Fruit fly (Drosophila melanogaster) whole organism, embryonic: ENCODE measurements around the gene CG7879.

Experiments
- ATbp ChIP-seq: fragments of 200-800 bp; sonication (Bioruptor generic); optimal IDR thresholded peaks from 2 replicates; lab custom pipeline; 2017; ENCODE audit warnings: missing biosample characterization, mild to moderate bottlenecking, missing genetic modification characterization, missing genetic modification reagents
- Atf3 ChIP-seq: fragments of 200-800 bp; sonication (Bioruptor generic); optimal IDR thresholded peaks from 3 replicates; lab custom pipeline; 2016; ENCODE audit warnings: missing biosample characterization, missing genetic modification characterization
- B-H2 ChIP-seq: fragments of 200-800 bp; sonication (Bioruptor generic); optimal IDR thresholded peaks from 2 replicates; lab custom pipeline; 2018; ENCODE audit warnings: missing biosample characterization, mild to moderate bottlenecking, missing genetic modification characterization
- CG10274 ChIP-seq: fragments of 200-800 bp; sonication (Bioruptor generic); optimal IDR thresholded peaks from 3 replicates; lab custom pipeline; 2017; ENCODE audit warnings: missing biosample characterization, mild to moderate bottlenecking, missing genetic modification characterization
- CG12219 ChIP-seq: fragments of 200-800 bp; sonication (Bioruptor generic); optimal IDR thresholded peaks from 3 replicates; lab custom pipeline; 2018; ENCODE audit warnings: missing biosample characterization, mild to moderate bottlenecking, missing genetic modification characterization
- CG12659 ChIP-seq: fragments of 200-800 bp; sonication (Bioruptor generic); optimal IDR thresholded peaks from 3 replicates; lab custom pipeline; 2017; ENCODE audit warnings: mild to moderate bottlenecking, missing biosample characterization, missing genetic modification reagents, missing genetic modification characterization
- CG12942 ChIP-seq: fragments of 200-800 bp; sonication (Bioruptor generic); optimal IDR thresholded peaks from 3 replicates; lab custom pipeline; 2016; ENCODE audit warnings: missing biosample characterization, missing genetic modification characterization
- CG14710 ChIP-seq: fragments of 200-800 bp; sonication (Bioruptor generic); optimal IDR thresholded peaks from 3 replicates; lab custom pipeline; 2019; ENCODE audit warnings: missing biosample characterization, mild to moderate bottlenecking, missing genetic modification characterization, moderate library complexity
- CG17186 ChIP-seq: fragments of 200-800 bp; sonication (Bioruptor generic); optimal IDR thresholded peaks from 3 replicates; lab custom pipeline; 2017; ENCODE audit warnings: missing biosample characterization, missing genetic modification reagents, missing genetic modification characterization
- CG17568 ChIP-seq: fragments of 200-800 bp; sonication (Bioruptor generic); optimal IDR thresholded peaks from 2 replicates; lab custom pipeline; 2018; ENCODE audit warnings: missing biosample characterization, mild to moderate bottlenecking, missing genetic modification characterization, moderate library complexity
- CG2889 ChIP-seq: fragments of 200-800 bp; sonication (Bioruptor generic); IDR thresholded peaks from 3 replicates; pipeline ENCODE4 v1.3.6; 2022; ENCODE audit warnings: missing biosample characterization, missing genetic modification characterization
- CG31224 ChIP-seq: fragments of 200-800 bp; sonication (Bioruptor generic); IDR thresholded peaks from 2 replicates; pipeline ENCODE4 v1.3.6; 2022; ENCODE audit warnings: missing biosample characterization, missing genetic modification characterization
- CG32772 ChIP-seq: fragments of 200-800 bp; sonication (Bioruptor generic); IDR thresholded peaks from 2 replicates; pipeline ENCODE4 v1.3.6; 2022; ENCODE audit warnings: missing biosample characterization, missing genetic modification characterization
- CG4328 ChIP-seq: fragments of 200-800 bp; sonication (Bioruptor generic); optimal IDR thresholded peaks from 3 replicates; lab custom pipeline; 2017; ENCODE audit warnings: missing biosample characterization, missing genetic modification reagents, missing genetic modification characterization
- CG4820 ChIP-seq: fragments of 200-800 bp; sonication (Bioruptor generic); optimal IDR thresholded peaks from 3 replicates; lab custom pipeline; 2016; ENCODE audit warnings: missing biosample characterization, missing genetic modification characterization
- CG6765 ChIP-seq: fragments of 200-800 bp; sonication (Bioruptor generic); optimal IDR thresholded peaks from 3 replicates; lab custom pipeline; 2017; ENCODE audit warnings: missing biosample characterization, mild to moderate bottlenecking, missing genetic modification characterization
- CG7357 ChIP-seq: fragments of 200-800 bp; sonication (Bioruptor generic); IDR thresholded peaks from 3 replicates; pipeline ENCODE4 v1.3.6; 2022; ENCODE audit warnings: missing biosample characterization, missing genetic modification characterization
- CG8290 ChIP-seq, 3 experiments: fragments of 200-800 bp; sonication (Bioruptor generic); optimal IDR thresholded peaks; 2 replicates each; lab custom pipeline; 2016 to 2019; ENCODE audit warnings: missing biosample characterization in 3 of 3, missing genetic modification characterization in 3 of 3, mild to moderate bottlenecking in 2 of 3, moderate library complexity in 1 of 3
- CG8359 ChIP-seq: fragments of 200-800 bp; sonication (Bioruptor generic); optimal IDR thresholded peaks from 2 replicates; lab custom pipeline; 2017; ENCODE audit warnings: missing biosample characterization, mild to moderate bottlenecking, missing genetic modification characterization, borderline replicate concordance
- Chrac-16 ChIP-seq: fragments of 200-800 bp; sonication (Bioruptor generic); optimal IDR thresholded peaks from 3 replicates; lab custom pipeline; 2016; ENCODE audit warnings: missing biosample characterization, missing genetic modification characterization
- Dp ChIP-seq: fragments of 200-800 bp; sonication (Bioruptor generic); optimal IDR thresholded peaks from 2 replicates; lab custom pipeline; 2018; ENCODE audit warnings: missing biosample characterization, mild to moderate bottlenecking, missing genetic modification characterization, moderate library complexity
- E2f2 ChIP-seq: fragments of 200-800 bp; sonication (Bioruptor generic); IDR thresholded peaks from 2 replicates; pipeline ENCODE4 v1.3.6; 2022; ENCODE audit warnings: missing biosample characterization, missing genetic modification characterization
- Hr78 ChIP-seq, 2 experiments: fragments of 200-800 bp in 1 of 2; fragments of >200 bp in 1 of 2; sonication (Bioruptor generic) in 1 of 2; optimal IDR thresholded peaks; 2 replicates each; lab custom pipeline; 2017 to 2019; ENCODE audit warnings: missing biosample characterization in 2 of 2, missing genetic modification characterization in 2 of 2, mild to moderate bottlenecking in 1 of 2, moderate library complexity in 1 of 2
- Hsf ChIP-seq: fragments of 200-800 bp; sonication (Bioruptor generic); optimal IDR thresholded peaks from 3 replicates; lab custom pipeline; 2016; ENCODE audit warnings: missing biosample characterization, missing genetic modification characterization
- Lpt ChIP-seq: fragments of >200 bp; optimal IDR thresholded peaks from 2 replicates; lab custom pipeline; 2018; ENCODE audit warnings: missing biosample characterization, missing genetic modification characterization
- NC2β ChIP-seq: fragments of 200-800 bp; sonication (Bioruptor generic); optimal IDR thresholded peaks from 2 replicates; lab custom pipeline; 2016; ENCODE audit warnings: missing biosample characterization, missing genetic modification characterization
- Six4 ChIP-seq: fragments of 200-800 bp; sonication (Bioruptor generic); optimal IDR thresholded peaks from 2 replicates; lab custom pipeline; 2016; ENCODE audit warnings: missing biosample characterization, missing genetic modification characterization
- Sry-β ChIP-seq: fragments of 200-800 bp; sonication (Bioruptor generic); optimal IDR thresholded peaks from 2 replicates; lab custom pipeline; 2018; ENCODE audit warnings: missing biosample characterization, mild to moderate bottlenecking, missing genetic modification characterization, moderate library complexity
- Ssrp ChIP-seq: fragments of 200-800 bp; sonication (Bioruptor generic); optimal IDR thresholded peaks from 2 replicates; lab custom pipeline; 2018; ENCODE audit warnings: missing biosample characterization, mild to moderate bottlenecking, missing genetic modification characterization, moderate library complexity
- TFAM ChIP-seq: fragments of 200-800 bp; sonication (Bioruptor generic); optimal IDR thresholded peaks from 2 replicates; lab custom pipeline; 2017; ENCODE audit warnings: missing biosample characterization, missing genetic modification characterization, inconsistent platforms
- al ChIP-seq: fragments of 200-800 bp; sonication (Bioruptor generic); IDR thresholded peaks from 2 replicates; pipeline ENCODE4 v1.3.6; 2022; ENCODE audit warnings: missing biosample characterization, missing genetic modification characterization
- amos ChIP-seq: fragments of 200-800 bp; sonication (Bioruptor generic); IDR thresholded peaks from 2 replicates; pipeline ENCODE4 v1.3.6; 2022; ENCODE audit warnings: missing biosample characterization, missing genetic modification characterization; ENCODE audit not compliant: partially characterized antibody
- ato ChIP-seq: fragments of 200-800 bp; sonication (Bioruptor generic); IDR thresholded peaks from 2 replicates; pipeline ENCODE4 v1.3.6; 2022; ENCODE audit warnings: missing biosample characterization, missing genetic modification characterization; ENCODE audit not compliant: partially characterized antibody
- chif ChIP-seq, 2 experiments: fragments of 200-800 bp; sonication (Bioruptor generic); optimal IDR thresholded peaks; 3 replicates each; lab custom pipeline; 2016; ENCODE audit warnings: missing biosample characterization in 2 of 2, missing genetic modification characterization in 2 of 2
- croc ChIP-seq: fragments of 200-800 bp; sonication (Bioruptor generic); conservative IDR thresholded peaks from 3 replicates; pipeline ENCODE4 v1.3.6; 2022; ENCODE audit warnings: missing biosample characterization, missing genetic modification characterization
- cwo ChIP-seq: fragments of 200-800 bp; sonication (Bioruptor generic); optimal IDR thresholded peaks from 3 replicates; lab custom pipeline; 2017; ENCODE audit warnings: missing biosample characterization, missing genetic modification characterization, mild to moderate bottlenecking, moderate library complexity, missing genetic modification reagents
- dan ChIP-seq: fragments of 200-800 bp; sonication (Bioruptor generic); IDR thresholded peaks from 2 replicates; pipeline ENCODE4 v1.3.6; 2022; ENCODE audit warnings: missing biosample characterization, missing genetic modification characterization
- ewg ChIP-seq: fragments of 200-800 bp; sonication (Bioruptor generic); optimal IDR thresholded peaks from 3 replicates; lab custom pipeline; 2017; ENCODE audit warnings: mild to moderate bottlenecking, missing biosample characterization, missing genetic modification reagents, missing genetic modification characterization
- gcm ChIP-seq: fragments of 200-800 bp; sonication (Bioruptor generic); optimal IDR thresholded peaks from 2 replicates; lab custom pipeline; 2019; ENCODE audit warnings: missing biosample characterization, mild to moderate bottlenecking, missing genetic modification characterization, moderate library complexity
- h ChIP-seq: fragments of >200 bp; optimal IDR thresholded peaks from 2 replicates; lab custom pipeline; 2017
- lola ChIP-seq, 3 experiments: fragments of >200 bp in 2 of 3; fragments of 200-800 bp in 1 of 3; sonication (Bioruptor generic) in 1 of 3; optimal IDR thresholded peaks; 2 replicates each; lab custom pipeline; 2017 to 2019; ENCODE audit warnings: missing biosample characterization in 3 of 3, missing genetic modification characterization in 3 of 3, mild to moderate bottlenecking in 1 of 3, moderate library complexity in 1 of 3
- nerfin-1 ChIP-seq: fragments of 200-800 bp; sonication (Bioruptor generic); optimal IDR thresholded peaks from 3 replicates; lab custom pipeline; 2019; ENCODE audit warnings: missing biosample characterization, mild to moderate bottlenecking, missing genetic modification characterization, moderate library complexity
- onecut ChIP-seq: fragments of 200-800 bp; sonication (Bioruptor generic); IDR thresholded peaks from 2 replicates; pipeline ENCODE4 v1.3.6; 2022; ENCODE audit warnings: missing biosample characterization, missing genetic modification characterization
- sc ChIP-seq, 3 experiments: fragments of >200 bp in 2 of 3; fragments of 200-800 bp in 1 of 3; sonication (Bioruptor generic) in 1 of 3; optimal IDR thresholded peaks; 2 replicates in 2 of 3; 3 replicates in 1 of 3; lab custom pipeline; 2017; ENCODE audit warnings: mild to moderate bottlenecking in 1 of 3, missing biosample characterization in 1 of 3, missing genetic modification characterization in 1 of 3, missing genetic modification reagents in 1 of 3
- seq ChIP-seq: fragments of 200-800 bp; sonication (Bioruptor generic); IDR thresholded peaks from 2 replicates; pipeline ENCODE4 v1.3.6; 2022; ENCODE audit warnings: missing biosample characterization, missing genetic modification characterization
- sob ChIP-seq: fragments of 200-800 bp; sonication (Bioruptor generic); IDR thresholded peaks from 2 replicates; pipeline ENCODE4 v1.3.6; 2022; ENCODE audit warnings: missing biosample characterization, missing genetic modification characterization
- tll ChIP-seq, 2 experiments: fragments of 200-800 bp in 1 of 2; fragments of >200 bp in 1 of 2; sonication (Bioruptor generic) in 1 of 2; optimal IDR thresholded peaks; 2 replicates each; lab custom pipeline; 2017 to 2019; ENCODE audit warnings: missing biosample characterization in 2 of 2, missing genetic modification characterization in 2 of 2, mild to moderate bottlenecking in 1 of 2, moderate library complexity in 1 of 2

Gene CG7879

dm6 chr3L:1515820-1516540, 52.4 kb downstream of the CG7879 start:
- TF ChIP-seq Hr78 (GFP tag; optimal IDR thresholded peaks at IDR 0.05; lab: Kevin White, UChicago) (no peak), CG6765 (no peak), seq (GFP tag; lab: Robert Waterston, UW) (0 out of 2 replicates have a peak, but pooled peaks have one; percentile 45), CG17186 (GFP tag; lab: Kevin White, UChicago) (peak; percentile 6), nerfin-1 (tag; lab: Kevin White, UChicago) (peak; percentile 70), CG12942 (GFP tag; lab: Kevin White, UChicago) (peak; percentile 62), ewg (peak; percentile 63), B-H2 (GFP tag; lab: Kevin White, UChicago) (no peak), ATbp (GFP tag; lab: Kevin White, UChicago) (peak; percentile 83), Chrac-16 (peak; percentile 76), CG8290 (GFP tag; optimal IDR thresholded peaks at IDR 0.05; lab: Kevin White, UChicago) (peak; percentile 33), CG8290 (tag; optimal IDR thresholded peaks at IDR 0.05; lab: Kevin White, UChicago) (peak; percentile 36 to 40), tll (GFP tag; optimal IDR thresholded peaks at IDR 0.05; lab: Kevin White, UChicago) (no peak), Hsf (GFP tag; lab: Kevin White, UChicago) (peak; percentile 73), Ssrp (tag; lab: Kevin White, UChicago) (peak; percentile 81), E2f2 (GFP tag; lab: Robert Waterston, UW) (peak; percentile 35; the same call in 1 of the 2 replicates), CG4820 (GFP tag; lab: Kevin White, UChicago) (peak; percentile 53), CG7357 (GFP tag; lab: Robert Waterston, UW) (peak; percentile 41; the same call in 1 of the 3 replicates), CG17568 (peak; percentile 32), CG12659 (GFP tag; lab: Kevin White, UChicago) (peak; percentile 23), CG10274 (GFP tag; lab: Kevin White, UChicago) (peak; percentile 49), cwo (GFP tag; lab: Kevin White, UChicago) (no peak), sob (GFP tag; lab: Robert Waterston, UW) (peak; percentile 50; the same call in 1 of the 2 replicates), CG14710 (tag; lab: Kevin White, UChicago) (peak; percentile 67), Sry-β (no peak), gcm (GFP tag; lab: Kevin White, UChicago) (peak; percentile 69), amos (GFP tag; lab: Robert Waterston, UW) (no peak), al (GFP tag; lab: Robert Waterston, UW) (no peak), lola (GFP tag; optimal IDR thresholded peaks at IDR 0.05; lab: Kevin White, UChicago) (peak in 1 of 3 experiments; percentile 84), dan (no peak), CG8359 (peak; percentile 64), Six4 (peak; percentile 68), onecut (GFP tag; lab: Robert Waterston, UW) (peak; percentile 65), chif (GFP tag; optimal IDR thresholded peaks at IDR 0.05; lab: Kevin White, UChicago) (peak; percentile 63 to 84), CG32772 (peak; percentile 40), Dp (GFP tag; lab: Kevin White, UChicago) (no peak), Lpt (GFP tag; lab: Kevin White, UChicago) (no peak), h (lab: Kevin White, UChicago) (no peak), croc (GFP tag; lab: Robert Waterston, UW) (peak; percentile 76), sc (optimal IDR thresholded peaks at IDR 0.05; lab: Kevin White, UChicago) (no peak), sc (GFP tag; optimal IDR thresholded peaks at IDR 0.05; lab: Kevin White, UChicago) (peak; percentile 68), CG12219 (GFP tag; lab: Kevin White, UChicago) (peak; percentile 68), CG4328 (GFP tag; lab: Kevin White, UChicago) (peak; percentile 26), TFAM (no peak), NC2β (GFP tag; lab: Kevin White, UChicago) (peak; percentile 69), CG31224 (no peak), Atf3 (GFP tag; lab: Kevin White, UChicago) (peak; percentile 32), ato (GFP tag; lab: Robert Waterston, UW) (no peak), CG2889 (GFP tag; lab: Robert Waterston, UW) (no peak)
